Fruit fly (Drosophila melanogaster) whole organism, wandering third instar larva: ENCODE data around the gene LysRS.

Experiments
- Abd-B ChIP-seq: fragments of >200 bp; optimal IDR thresholded peaks from 2 replicates; lab custom pipeline; 2017; ENCODE audit warnings: missing biosample characterization, missing genetic modification characterization
- CG32264 ChIP-seq: fragments of 200-800 bp; sonication (Bioruptor generic); optimal IDR thresholded peaks from 2 replicates; lab custom pipeline; 2016; ENCODE audit warnings: missing biosample characterization, missing genetic modification characterization
- CG9705 ChIP-seq: fragments of 200-800 bp; sonication (Bioruptor generic); optimal IDR thresholded peaks from 2 replicates; lab custom pipeline; 2018; ENCODE audit warnings: missing biosample characterization, mild to moderate bottlenecking, missing genetic modification characterization
- CrebA ChIP-seq: fragments of 200-800 bp; sonication (Bioruptor generic); optimal IDR thresholded peaks from 2 replicates; lab custom pipeline; 2016; ENCODE audit warnings: missing biosample characterization, mild to moderate bottlenecking, missing genetic modification characterization, borderline replicate concordance
- Dfd ChIP-seq: fragments of >200 bp; optimal IDR thresholded peaks from 2 replicates; lab custom pipeline; 2017; ENCODE audit warnings: missing biosample characterization, missing genetic modification characterization
- Dif ChIP-seq: fragments of 200-275, 200-300 bp; sonication (Bioruptor generic); optimal IDR thresholded peaks from 2 replicates; lab custom pipeline; 2018; ENCODE audit warnings: missing biosample characterization, missing genetic modification characterization; ENCODE audit not compliant: partially characterized antibody
- GATAd ChIP-seq: sonication (Bioruptor generic); optimal IDR thresholded peaks from 2 replicates; lab custom pipeline; 2016; ENCODE audit warnings: missing biosample characterization, missing genetic modification characterization
- HLH106 ChIP-seq: fragments of 200-800 bp; optimal IDR thresholded peaks from 3 replicates; lab custom pipeline; 2019; ENCODE audit warnings: missing biosample characterization, mild to moderate bottlenecking, missing genetic modification characterization, moderate library complexity
- Hnf4 ChIP-seq: fragments of 200-800 bp; sonication (Bioruptor generic); optimal IDR thresholded peaks from 2 replicates; lab custom pipeline; 2016; ENCODE audit warnings: missing biosample characterization, mild to moderate bottlenecking, missing genetic modification characterization
- Hr78 ChIP-seq: fragments of >200 bp; optimal IDR thresholded peaks from 2 replicates; lab custom pipeline; 2017; ENCODE audit warnings: missing biosample characterization, missing genetic modification characterization
- Hr83 ChIP-seq: fragments of 200-300 bp; sonication (Bioruptor generic); optimal IDR thresholded peaks from 2 replicates; lab custom pipeline; 2016; ENCODE audit warnings: missing biosample characterization, mild to moderate bottlenecking, missing genetic modification characterization, moderate library complexity; ENCODE audit not compliant: poor library complexity, severe bottlenecking
- Jra ChIP-seq: sonication (Bioruptor generic); optimal IDR thresholded peaks from 2 replicates; lab custom pipeline; 2016; ENCODE audit warnings: missing biosample characterization, missing genetic modification characterization
- Mio ChIP-seq: sonication (Bioruptor generic); optimal IDR thresholded peaks from 2 replicates; lab custom pipeline; 2016; ENCODE audit warnings: missing biosample characterization, missing genetic modification characterization
- N ChIP-seq: fragments of >200 bp; optimal IDR thresholded peaks from 2 replicates; lab custom pipeline; 2018; ENCODE audit warnings: missing biosample characterization, missing external identifiers, missing genetic modification characterization
- OdsH ChIP-seq: fragments of 200-800 bp; sonication (Bioruptor generic); optimal IDR thresholded peaks from 2 replicates; lab custom pipeline; 2016; ENCODE audit warnings: missing biosample characterization, mild to moderate bottlenecking, missing genetic modification characterization
- Rel ChIP-seq, 2 experiments: fragments of 200-800 bp; sonication (Bioruptor generic) in 1 of 2; optimal IDR thresholded peaks; 2 replicates in 1 of 2; 3 replicates in 1 of 2; lab custom pipeline; 2016 to 2019; ENCODE audit warnings: mild to moderate bottlenecking in 2 of 2, missing biosample characterization in 2 of 2, missing genetic modification characterization in 2 of 2, moderate library complexity in 1 of 2
- Sp1 ChIP-seq: fragments of 200-800 bp; sonication (Bioruptor generic); optimal IDR thresholded peaks from 3 replicates; lab custom pipeline; 2019; ENCODE audit warnings: missing biosample characterization, mild to moderate bottlenecking, missing genetic modification characterization, moderate library complexity
- br ChIP-seq: fragments of 200-800 bp; sonication (Bioruptor generic); optimal IDR thresholded peaks from 2 replicates; lab custom pipeline; 2016; ENCODE audit warnings: missing biosample characterization, missing genetic modification characterization
- brk ChIP-seq: fragments of 200-800 bp; sonication (Bioruptor generic); optimal IDR thresholded peaks from 2 replicates; lab custom pipeline; 2016; ENCODE audit warnings: missing biosample characterization, mild to moderate bottlenecking, missing genetic modification characterization
- dl ChIP-seq, 2 experiments: fragments of 175-275, 200-275 bp in 1 of 2; fragments of 200-275 bp in 1 of 2; sonication (Bioruptor generic); optimal IDR thresholded peaks; lab custom pipeline; 2018; ENCODE audit warnings: mild to moderate bottlenecking in 2 of 2, missing biosample characterization in 2 of 2, missing genetic modification characterization in 2 of 2, moderate library complexity in 2 of 2; ENCODE audit not compliant: partially characterized antibody in 2 of 2, insufficient read depth in 1 of 2
- dmrt93B ChIP-seq: fragments of 200-800 bp; sonication (Bioruptor generic); optimal IDR thresholded peaks from 2 replicates; lab custom pipeline; 2018; ENCODE audit warnings: missing biosample characterization, mild to moderate bottlenecking, missing genetic modification characterization
- dsf ChIP-seq: sonication (Bioruptor generic); optimal IDR thresholded peaks from 2 replicates; lab custom pipeline; 2016; ENCODE audit warnings: missing biosample characterization, missing genetic modification characterization, borderline replicate concordance
- foxo ChIP-seq, 2 experiments: fragments of 200-800 bp; sonication (Bioruptor generic); optimal IDR thresholded peaks; 2 replicates in 1 of 2; 3 replicates in 1 of 2; lab custom pipeline; 2016 to 2017; ENCODE audit warnings: missing biosample characterization in 2 of 2, missing genetic modification characterization in 2 of 2
- fru ChIP-seq: fragments of 200-800 bp; sonication (Bioruptor generic); optimal IDR thresholded peaks from 3 replicates; lab custom pipeline; 2016; ENCODE audit warnings: missing biosample characterization, mild to moderate bottlenecking, missing genetic modification characterization
- h ChIP-seq: fragments of 200-800 bp; sonication (Bioruptor generic); optimal IDR thresholded peaks from 3 replicates; lab custom pipeline; 2016; ENCODE audit warnings: missing biosample characterization, mild to moderate bottlenecking, missing genetic modification characterization
- jim ChIP-seq: fragments of 175-275, 200-325 bp; sonication (Bioruptor generic); optimal IDR thresholded peaks from 2 replicates; lab custom pipeline; 2016; ENCODE audit warnings: missing biosample characterization, mild to moderate bottlenecking, missing genetic modification characterization
- lola ChIP-seq: fragments of >200 bp; optimal IDR thresholded peaks from 2 replicates; lab custom pipeline; 2017; ENCODE audit warnings: missing biosample characterization, missing genetic modification characterization
- pan ChIP-seq: fragments of >200 bp; optimal IDR thresholded peaks from 2 replicates; lab custom pipeline; 2017
- psq ChIP-seq: fragments of 200-800 bp; sonication (Bioruptor generic); optimal IDR thresholded peaks from 3 replicates; lab custom pipeline; 2017; ENCODE audit warnings: missing biosample characterization, mild to moderate bottlenecking, missing genetic modification characterization, moderate library complexity
- rgr ChIP-seq: fragments of 200-800 bp; sonication (Bioruptor generic); optimal IDR thresholded peaks from 3 replicates; lab custom pipeline; 2016; ENCODE audit warnings: missing biosample characterization, mild to moderate bottlenecking, missing genetic modification characterization
- sage ChIP-seq: fragments of 200-800 bp; sonication (Bioruptor generic); optimal IDR thresholded peaks from 2 replicates; lab custom pipeline; 2016; ENCODE audit warnings: missing biosample characterization, mild to moderate bottlenecking, missing genetic modification characterization
- sv ChIP-seq: fragments of 200-800 bp; sonication (Bioruptor generic); optimal IDR thresholded peaks from 3 replicates; lab custom pipeline; 2016; ENCODE audit warnings: missing biosample characterization, missing genetic modification characterization
- tai ChIP-seq: sonication (Bioruptor generic); optimal IDR thresholded peaks from 2 replicates; lab custom pipeline; 2016; ENCODE audit warnings: missing biosample characterization, missing genetic modification characterization
- usp ChIP-seq: fragments of >200 bp; optimal IDR thresholded peaks from 2 replicates; lab custom pipeline; 2017; ENCODE audit warnings: missing biosample characterization, missing genetic modification characterization
- woc ChIP-seq: sonication (Bioruptor generic); optimal IDR thresholded peaks from 2 replicates; lab custom pipeline; 2016; ENCODE audit warnings: missing biosample characterization, mild to moderate bottlenecking, missing genetic modification characterization

LysRS gene

dm6 chrX:9585359-9586002 lies 23.2 kb downstream of the LysRS start, which contains the start of gene Hex-A (continued):
- TF ChIP-seq brk (GFP tag; lab: Kevin White, UChicago) (peak; percentile 94), fru (GFP tag; lab: Kevin White, UChicago) (peak; percentile 98), dsf (GFP tag; lab: Kevin White, UChicago) (peak; percentile 61), lola (GFP tag; lab: Kevin White, UChicago) (no peak), sage (peak; percentile 79), OdsH (GFP tag; lab: Kevin White, UChicago) (peak; percentile 98), woc (GFP tag; lab: Kevin White, UChicago) (peak; percentile 93)

- TF ChIP-seq foxo (GFP tag; optimal IDR thresholded peaks at IDR 0.05; lab: Kevin White, UChicago) (no peak), CG32264 (no peak), usp (GFP tag; lab: Kevin White, UChicago) (peak; percentile 29), HLH106 (tag; lab: Kevin White, UChicago) (no peak), psq (GFP tag; lab: Kevin White, UChicago) (no peak), Mio (GFP tag; lab: Kevin White, UChicago) (no peak), Dfd (GFP tag; lab: Kevin White, UChicago) (no peak), br (GFP tag; lab: Kevin White, UChicago) (no peak), Hnf4 (GFP tag; lab: Kevin White, UChicago) (no peak), Hr83 (GFP tag; lab: Kevin White, UChicago) (no peak), woc (GFP tag; lab: Kevin White, UChicago) (no peak), Rel (GFP tag; optimal IDR thresholded peaks at IDR 0.05; lab: Kevin White, UChicago) (no peak), Rel (tag; optimal IDR thresholded peaks at IDR 0.05; lab: Kevin White, UChicago) (no peak), dmrt93B (GFP tag; lab: Kevin White, UChicago) (no peak), Jra (GFP tag; lab: Kevin White, UChicago) (no peak), Dif (GFP tag; lab: Kevin White, UChicago) (peak; percentile 29), tai (GFP tag; lab: Kevin White, UChicago) (no peak), N (no peak)
Measured at dm6 chrX:9584948-9585315, 23.8 kb downstream of the LysRS start.

dm6 chrX:9584104-9584947 lies 24.4 kb downstream of the LysRS start:
- TF ChIP-seq OdsH (GFP tag; lab: Kevin White, UChicago), result no peak
- TF ChIP-seq rgr (GFP tag; lab: Kevin White, UChicago), result peak; percentile 23
- TF ChIP-seq brk (GFP tag; lab: Kevin White, UChicago), result peak; percentile 58
- TF ChIP-seq CrebA (GFP tag; lab: Kevin White, UChicago), result peak; percentile 94
- TF ChIP-seq HLH106 (tag; lab: Kevin White, UChicago), result peak; percentile 21
- peak; percentile 82 for TF ChIP-seq Hnf4 (GFP tag; lab: Kevin White, UChicago)
- TF ChIP-seq Mio (GFP tag; lab: Kevin White, UChicago), result peak; percentile 22
- peak; percentile 77 for TF ChIP-seq Hr83 (GFP tag; lab: Kevin White, UChicago)
- no peak for TF ChIP-seq N
- no peak for TF ChIP-seq Abd-B (GFP tag; lab: Kevin White, UChicago)
- peak; percentile 36 for TF ChIP-seq dmrt93B (GFP tag; lab: Kevin White, UChicago)
- TF ChIP-seq foxo (GFP tag; optimal IDR thresholded peaks at IDR 0.05; lab: Kevin White, UChicago), result no peak
- no peak for TF ChIP-seq Hr78 (GFP tag; lab: Kevin White, UChicago)
- TF ChIP-seq lola (GFP tag; lab: Kevin White, UChicago), result no peak
- TF ChIP-seq psq (GFP tag; lab: Kevin White, UChicago), result peak; percentile 36
- TF ChIP-seq dl (GFP tag; optimal IDR thresholded peaks at IDR 0.05; lab: Kevin White, UChicago; ENCODE audit: insufficient read depth in 1 of 2, partially characterized antibody in 2 of 2), result peak in 1 of 2 experiments; percentile 79
- TF ChIP-seq fru (GFP tag; lab: Kevin White, UChicago), result peak; percentile 14
- TF ChIP-seq CG9705, result no peak
- TF ChIP-seq sv (GFP tag; lab: Kevin White, UChicago), result no peak
- no peak for TF ChIP-seq jim (GFP tag; lab: Kevin White, UChicago)
- TF ChIP-seq h (GFP tag; lab: Kevin White, UChicago), result peak; percentile 70
- no peak for TF ChIP-seq CG32264
- peak; percentile 71 for TF ChIP-seq Dif (GFP tag; lab: Kevin White, UChicago)
- TF ChIP-seq usp (GFP tag; lab: Kevin White, UChicago), result no peak
- TF ChIP-seq br (GFP tag; lab: Kevin White, UChicago), result peak; percentile 24
- TF ChIP-seq GATAd (GFP tag; lab: Kevin White, UChicago), result no peak
- TF ChIP-seq Rel (GFP tag; optimal IDR thresholded peaks at IDR 0.05; lab: Kevin White, UChicago), result peak; percentile 57
- peak; percentile 73 for TF ChIP-seq Rel (tag; optimal IDR thresholded peaks at IDR 0.05; lab: Kevin White, UChicago)
- TF ChIP-seq Sp1 (GFP tag; lab: Kevin White, UChicago), result no peak
- TF ChIP-seq tai (GFP tag; lab: Kevin White, UChicago), result peak; percentile 69
- TF ChIP-seq woc (GFP tag; lab: Kevin White, UChicago), result peak; percentile 78
- no peak for TF ChIP-seq pan (lab: Kevin White, UChicago)
- peak; percentile 31 for TF ChIP-seq Jra (GFP tag; lab: Kevin White, UChicago)
- no peak for TF ChIP-seq dsf (GFP tag; lab: Kevin White, UChicago)
- TF ChIP-seq, all 38 proteins: peak for 18
